Worm (Caenorhabditis elegans) whole organism, young adult: ENCODE measurements around the gene clec-60.

Source experiments
- ceh-79 ChIP-seq: sonication (generic microtip); optimal IDR thresholded peaks from 2 replicates; lab custom pipeline; 2017; ENCODE audit warnings: mild to moderate bottlenecking, missing genetic modification characterization, missing compliant biosample characterization
- sptf-2 ChIP-seq: fragments of 200-800 bp; sonication (Bioruptor generic); optimal IDR thresholded peaks from 2 replicates; lab custom pipeline; 2018; ENCODE audit warnings: mild to moderate bottlenecking, missing genetic modification characterization, missing compliant biosample characterization

- TF ChIP-seq sptf-2 (GFP tag; lab: Kevin White, UChicago), result no peak
- TF ChIP-seq ceh-79 (tag; lab: Kevin White, UChicago), result no peak
These were observed 1.2 kb upstream of the clec-60 start for ce11 chrII:10482899-10483298.
